Fruit fly (Drosophila melanogaster) whole organism, prepupa: ENCODE data around the gene CG14712.

ENCODE experiments used
- Blimp-1 ChIP-seq: fragments of 200-800 bp; sonication (Bioruptor generic); optimal IDR thresholded peaks from 3 replicates; lab custom pipeline; 2017; ENCODE audit warnings: missing biosample characterization, missing genetic modification characterization, mild to moderate bottlenecking, moderate library complexity, missing genetic modification reagents
- CG10631 ChIP-seq: fragments of 200-800 bp; sonication (Bioruptor generic); optimal IDR thresholded peaks from 2 replicates; lab custom pipeline; 2016; ENCODE audit warnings: missing biosample characterization, missing genetic modification characterization
- CG10669 ChIP-seq: fragments of 200-800 bp; sonication (Bioruptor generic); optimal IDR thresholded peaks from 3 replicates; lab custom pipeline; 2018; ENCODE audit warnings: missing biosample characterization, mild to moderate bottlenecking, missing genetic modification characterization, moderate library complexity
- CG11294 ChIP-seq: fragments of 200-800 bp; sonication (Bioruptor generic); IDR thresholded peaks from 2 replicates; pipeline ENCODE4 v1.3.6; 2022; ENCODE audit warnings: missing biosample characterization, missing genetic modification characterization
- CG11762 ChIP-seq: fragments of 200-800 bp; sonication (Bioruptor generic); optimal IDR thresholded peaks from 3 replicates; lab custom pipeline; 2016; ENCODE audit warnings: missing biosample characterization, missing genetic modification characterization; ENCODE audit not compliant: insufficient read depth
- CG11902 ChIP-seq: fragments of 200-800 bp; sonication (Bioruptor generic); optimal IDR thresholded peaks from 3 replicates; lab custom pipeline; 2016; ENCODE audit warnings: missing biosample characterization, missing genetic modification characterization
- CG15336 ChIP-seq: fragments of 200-800 bp; sonication (Bioruptor generic); IDR thresholded peaks from 2 replicates; pipeline ENCODE4 v1.3.6; 2022; ENCODE audit warnings: missing biosample characterization, missing genetic modification characterization
- CG1621 ChIP-seq: fragments of 200-800 bp; sonication (Bioruptor generic); optimal IDR thresholded peaks from 3 replicates; lab custom pipeline; 2018; ENCODE audit warnings: missing biosample characterization, mild to moderate bottlenecking, missing genetic modification characterization
- CG34406 ChIP-seq: fragments of 200-800 bp; sonication (Bioruptor generic); optimal IDR thresholded peaks from 3 replicates; lab custom pipeline; 2016; ENCODE audit warnings: missing biosample characterization, missing genetic modification characterization
- CG6163 ChIP-seq: fragments of 200-800 bp; sonication (Bioruptor generic); IDR thresholded peaks from 3 replicates; pipeline ENCODE4 v1.3.6; 2022; ENCODE audit warnings: missing biosample characterization, missing genetic modification characterization
- CG6276 ChIP-seq: fragments of 200-800 bp; sonication (Bioruptor generic); optimal IDR thresholded peaks from 2 replicates; lab custom pipeline; 2017; ENCODE audit warnings: missing biosample characterization, mild to moderate bottlenecking, missing genetic modification characterization
- CG6792 ChIP-seq: fragments of 200-800 bp; sonication (Bioruptor generic); optimal IDR thresholded peaks from 3 replicates; lab custom pipeline; 2016; ENCODE audit warnings: missing biosample characterization, missing genetic modification characterization
- CG6808 ChIP-seq: fragments of 200-800 bp; sonication (Bioruptor generic); optimal IDR thresholded peaks from 3 replicates; lab custom pipeline; 2017; ENCODE audit warnings: missing biosample characterization, missing genetic modification characterization, mild to moderate bottlenecking, moderate library complexity, missing genetic modification reagents
- CG6854 ChIP-seq: fragments of 200-800 bp; sonication (Bioruptor generic); optimal IDR thresholded peaks from 2 replicates; lab custom pipeline; 2017; ENCODE audit warnings: missing biosample characterization, mild to moderate bottlenecking, missing genetic modification characterization
- CG7368 ChIP-seq: fragments of 200-800 bp; sonication (Bioruptor generic); optimal IDR thresholded peaks from 3 replicates; lab custom pipeline; 2016; ENCODE audit warnings: missing biosample characterization, missing genetic modification characterization
- CG8119 ChIP-seq: fragments of 200-800 bp; sonication (Bioruptor generic); IDR thresholded peaks from 3 replicates; pipeline ENCODE4 v1.3.6; 2022; ENCODE audit warnings: missing biosample characterization, missing genetic modification characterization
- CG8319 ChIP-seq: fragments of 200-800 bp; sonication (Bioruptor generic); optimal IDR thresholded peaks from 3 replicates; lab custom pipeline; 2016; ENCODE audit warnings: missing biosample characterization, missing genetic modification characterization
- CG8632 ChIP-seq: fragments of 200-800 bp; sonication (Bioruptor generic); optimal IDR thresholded peaks from 3 replicates; lab custom pipeline; 2016; ENCODE audit warnings: missing biosample characterization, missing genetic modification characterization
- Eip78C ChIP-seq: fragments of 200-800 bp; sonication (Bioruptor generic); peaks from one replicate; lab custom pipeline; 2016; ENCODE audit warnings: missing biosample characterization, missing genetic modification characterization
- Eip93F ChIP-seq: fragments of 200-800 bp; sonication (Bioruptor generic); optimal IDR thresholded peaks from 2 replicates; lab custom pipeline; 2016; ENCODE audit warnings: missing biosample characterization, mild to moderate bottlenecking, missing genetic modification characterization
- Ets21C ChIP-seq: fragments of 200-800 bp; sonication (Bioruptor generic); optimal IDR thresholded peaks from 3 replicates; lab custom pipeline; 2016; ENCODE audit warnings: missing biosample characterization, missing genetic modification characterization
- Ets96B ChIP-seq: fragments of 200-800 bp; optimal IDR thresholded peaks from 2 replicates; lab custom pipeline; 2019; ENCODE audit warnings: missing biosample characterization, mild to moderate bottlenecking, missing genetic modification characterization, moderate library complexity
- Hr38 ChIP-seq: sonication (Bioruptor generic); optimal IDR thresholded peaks from 2 replicates; lab custom pipeline; 2016; ENCODE audit warnings: missing biosample characterization, missing genetic modification characterization
- Hr39 ChIP-seq: fragments of 200-800 bp; sonication (Bioruptor generic); optimal IDR thresholded peaks from 2 replicates; lab custom pipeline; 2016; ENCODE audit warnings: missing biosample characterization, missing genetic modification characterization
- Lpt ChIP-seq: fragments of 200-800 bp; sonication (Bioruptor generic); optimal IDR thresholded peaks from 3 replicates; lab custom pipeline; 2016; ENCODE audit warnings: missing biosample characterization, missing genetic modification characterization
- OdsH ChIP-seq: fragments of 200-800 bp; sonication (Bioruptor generic); optimal IDR thresholded peaks from 3 replicates; lab custom pipeline; 2016; ENCODE audit warnings: missing biosample characterization, missing genetic modification characterization
- Sox102F ChIP-seq: fragments of 200-800 bp; sonication (Bioruptor generic); optimal IDR thresholded peaks from 2 replicates; lab custom pipeline; 2016; ENCODE audit warnings: missing biosample characterization, mild to moderate bottlenecking, missing genetic modification characterization
- acj6 ChIP-seq: fragments of 200-800 bp; sonication (Bioruptor generic); optimal IDR thresholded peaks from 3 replicates; lab custom pipeline; 2016; ENCODE audit warnings: missing biosample characterization, missing genetic modification characterization
- cyc ChIP-seq: fragments of 200-800 bp; sonication (Bioruptor generic); optimal IDR thresholded peaks from 3 replicates; lab custom pipeline; 2016; ENCODE audit warnings: missing biosample characterization, missing genetic modification characterization
- fd59A ChIP-seq: fragments of 200-800 bp; sonication (Bioruptor generic); optimal IDR thresholded peaks from 2 replicates; lab custom pipeline; 2017; ENCODE audit warnings: missing biosample characterization, mild to moderate bottlenecking, missing genetic modification characterization, missing genetic modification reagents
- fd85E ChIP-seq: fragments of 200-800 bp; sonication (Bioruptor generic); optimal IDR thresholded peaks from 3 replicates; lab custom pipeline; 2016; ENCODE audit warnings: missing biosample characterization, missing genetic modification characterization
- fkh ChIP-seq: fragments of 200-800 bp; sonication (Bioruptor generic); optimal IDR thresholded peaks from 3 replicates; lab custom pipeline; 2017; ENCODE audit warnings: missing biosample characterization, mild to moderate bottlenecking, missing genetic modification characterization, moderate library complexity
- lz ChIP-seq: fragments of 200-800 bp; sonication (Bioruptor generic); optimal IDR thresholded peaks from 3 replicates; lab custom pipeline; 2016; ENCODE audit warnings: missing biosample characterization, missing genetic modification characterization
- net ChIP-seq: fragments of 200-800 bp; sonication (Bioruptor generic); optimal IDR thresholded peaks from 3 replicates; lab custom pipeline; 2016; ENCODE audit warnings: missing biosample characterization, missing genetic modification characterization
- salr ChIP-seq, 2 experiments: fragments of 200-800 bp; sonication (Bioruptor generic); optimal IDR thresholded peaks; 3 replicates each; lab custom pipeline; 2016 to 2018; ENCODE audit warnings: missing biosample characterization in 2 of 2, missing genetic modification characterization in 2 of 2, mild to moderate bottlenecking in 1 of 2
- spab ChIP-seq: fragments of 200-800 bp; sonication (Bioruptor generic); optimal IDR thresholded peaks from 2 replicates; lab custom pipeline; 2017; ENCODE audit warnings: missing biosample characterization, mild to moderate bottlenecking, missing genetic modification characterization, missing genetic modification reagents
- ss ChIP-seq, 2 experiments: fragments of 200-800 bp; sonication (Bioruptor generic); optimal IDR thresholded peaks; 2 replicates in 1 of 2; 3 replicates in 1 of 2; lab custom pipeline; 2017 to 2018; ENCODE audit warnings: mild to moderate bottlenecking in 2 of 2, missing biosample characterization in 2 of 2, missing genetic modification characterization in 2 of 2, moderate library complexity in 1 of 2
- svp ChIP-seq: fragments of 200-800 bp; sonication (Bioruptor generic); peaks from one replicate; lab custom pipeline; 2016; ENCODE audit warnings: missing biosample characterization, missing genetic modification characterization
- topi ChIP-seq: fragments of 200-800 bp; sonication (Bioruptor generic); optimal IDR thresholded peaks from 3 replicates; lab custom pipeline; 2016; ENCODE audit warnings: missing biosample characterization, missing genetic modification characterization
- vri ChIP-seq: fragments of 200-800 bp; sonication (Bioruptor generic); optimal IDR thresholded peaks from 3 replicates; lab custom pipeline; 2016; ENCODE audit warnings: missing biosample characterization, mild to moderate bottlenecking, missing genetic modification characterization

The CG14712 gene

dm6 chr3R:11623025-11623424 is 5.5 kb upstream of the CG14712 start, which contains the start of gene CG14711 (continued):
- TF ChIP-seq CG6276 (GFP tag; lab: Kevin White, UChicago): no peak
- peak; percentile 65 for TF ChIP-seq CG11762 (GFP tag; lab: Kevin White, UChicago)
- TF ChIP-seq fd85E: no peak
- TF ChIP-seq lz (GFP tag; lab: Kevin White, UChicago): peak; percentile 82
- peak; percentile 81; the same call in 2 of the 3 replicates for TF ChIP-seq CG6163 (GFP tag; lab: Robert Waterston, UW)
- TF ChIP-seq CG1621 (tag; lab: Kevin White, UChicago): no peak
- no peak for TF ChIP-seq salr (GFP tag; optimal IDR thresholded peaks at IDR 0.05; lab: Kevin White, UChicago)
- TF ChIP-seq Blimp-1 (GFP tag; lab: Kevin White, UChicago): peak; percentile 10
- TF ChIP-seq spab (GFP tag; lab: Kevin White, UChicago): no peak
- peak; percentile 50 for TF ChIP-seq Lpt (GFP tag; lab: Kevin White, UChicago)
- no peak for TF ChIP-seq fkh (GFP tag; lab: Kevin White, UChicago)
- no peak for TF ChIP-seq net
- no peak for TF ChIP-seq Hr38
- TF ChIP-seq topi (GFP tag; lab: Kevin White, UChicago): no peak
- TF ChIP-seq CG15336: peak; percentile 61
- peak; percentile 32 for TF ChIP-seq fd59A
- no peak for TF ChIP-seq CG10669 (GFP tag; lab: Kevin White, UChicago)
- no peak for TF ChIP-seq vri (GFP tag; lab: Kevin White, UChicago)
- TF ChIP-seq CG8119: no peak; the same call in 1 of the 3 replicates
- TF ChIP-seq Eip78C (GFP tag; lab: Kevin White, UChicago): peak; percentile 92
- no peak for TF ChIP-seq Ets21C (GFP tag; lab: Kevin White, UChicago)
- no peak for TF ChIP-seq CG8632 (GFP tag; lab: Kevin White, UChicago)
- no peak for TF ChIP-seq ss (GFP tag; optimal IDR thresholded peaks at IDR 0.05; lab: Kevin White, UChicago)
- no peak for TF ChIP-seq CG10631 (GFP tag; lab: Kevin White, UChicago)
- TF ChIP-seq svp (GFP tag; lab: Kevin White, UChicago): no peak
- peak; percentile 78 for TF ChIP-seq CG34406 (GFP tag; lab: Kevin White, UChicago)
- no peak for TF ChIP-seq Hr39 (GFP tag; lab: Kevin White, UChicago)
- TF ChIP-seq CG11902 (GFP tag; lab: Kevin White, UChicago): peak; percentile 52
- no peak for TF ChIP-seq OdsH (GFP tag; lab: Kevin White, UChicago)
- TF ChIP-seq Sox102F: no peak
- peak; percentile 86 for TF ChIP-seq acj6
- TF ChIP-seq CG6792: peak; percentile 76
- 0 out of 2 replicates have a peak, but pooled peaks have one; percentile 50 for TF ChIP-seq CG11294 (GFP tag; lab: Robert Waterston, UW)
- no peak for TF ChIP-seq CG8319 (GFP tag; lab: Kevin White, UChicago)
- TF ChIP-seq CG6854 (GFP tag; lab: Kevin White, UChicago): no peak
- TF ChIP-seq Ets96B (tag; lab: Kevin White, UChicago): peak; percentile 80
- TF ChIP-seq Eip93F (GFP tag; lab: Kevin White, UChicago): peak; percentile 51
- peak; percentile 76 for TF ChIP-seq cyc (GFP tag; lab: Kevin White, UChicago)
- TF ChIP-seq, all 60 proteins: peak for 24

dm6 chr3R:11625544-11625943 is 3.0 kb upstream of the CG14712 start, which contains the start of gene Zaf1:
Zaf1 (minus strand) TSS chr3R:11625644.
- TF ChIP-seq CG6276 (GFP tag; lab: Kevin White, UChicago) (no peak), Ets21C (GFP tag; lab: Kevin White, UChicago) (no peak), CG15336 (no peak), spab (GFP tag; lab: Kevin White, UChicago) (no peak), CG6808 (GFP tag; lab: Kevin White, UChicago) (no peak), CG11762 (GFP tag; lab: Kevin White, UChicago) (no peak), CG6854 (GFP tag; lab: Kevin White, UChicago) (no peak), svp (GFP tag; lab: Kevin White, UChicago) (no peak), CG10669 (GFP tag; lab: Kevin White, UChicago) (no peak), Hr39 (GFP tag; lab: Kevin White, UChicago) (no peak), CG7368 (GFP tag; lab: Kevin White, UChicago) (no peak)
